Worm (Caenorhabditis elegans): ENCODE measurements around the gene C53A5.13.

Gene C53A5.13

ce11 chrV:14603755-14604154 lies 57.1 kb downstream of the C53A5.13 start:
- TF ChIP-seq snpc-4 (tag; optimal IDR thresholded peaks at IDR 0.05), result no peak
- no peak for TF ChIP-seq dmd-6 (GFP tag; IDR thresholded peaks at IDR 0.05)
- no peak for TF ChIP-seq unc-62 (GFP tag; optimal IDR thresholded peaks at IDR 0.05 in 1 of 2)
- TF ChIP-seq unc-62 (tag; optimal IDR thresholded peaks at IDR 0.05), result no peak
- TF ChIP-seq cey-2 (tag; optimal IDR thresholded peaks at IDR 0.05; ENCODE audit: borderline replicate concordance, insufficient read depth), result no peak
- no peak for TF ChIP-seq php-3 (GFP tag; IDR thresholded peaks at IDR 0.05)
- TF ChIP-seq fkh-10 (GFP tag; optimal IDR thresholded peaks at IDR 0.05), result no peak
- no peak for TF ChIP-seq nhr-28 (tag; optimal IDR thresholded peaks at IDR 0.05)
- no peak for TF ChIP-seq ZK337.2 (GFP tag; IDR thresholded peaks at IDR 0.05)
- TF ChIP-seq T20F7.1 (GFP tag; optimal IDR thresholded peaks at IDR 0.05), result no peak
- TF ChIP-seq ZK546.5 (tag; optimal IDR thresholded peaks at IDR 0.05), result no peak
- TF ChIP-seq aly-2 (tag; optimal IDR thresholded peaks at IDR 0.05), result no peak
- TF ChIP-seq nhr-48 (tag; optimal IDR thresholded peaks at IDR 0.05), result no peak
- no peak for TF ChIP-seq set-16 (GFP tag; IDR thresholded peaks at IDR 0.05)
- no peak for TF ChIP-seq fos-1 (tag; optimal IDR thresholded peaks at IDR 0.05)
- TF ChIP-seq lin-29 (GFP tag; IDR thresholded peaks at IDR 0.05), result no peak
- TF ChIP-seq madf-5 (GFP tag; IDR thresholded peaks at IDR 0.05), result no peak
- no peak for TF ChIP-seq lim-7 (GFP tag; IDR thresholded peaks at IDR 0.05)

All from whole organism, L4 larva.